Fruit fly (Drosophila melanogaster): ENCODE data around the gene Gbeta13F.

Gene Gbeta13F

DNA sequence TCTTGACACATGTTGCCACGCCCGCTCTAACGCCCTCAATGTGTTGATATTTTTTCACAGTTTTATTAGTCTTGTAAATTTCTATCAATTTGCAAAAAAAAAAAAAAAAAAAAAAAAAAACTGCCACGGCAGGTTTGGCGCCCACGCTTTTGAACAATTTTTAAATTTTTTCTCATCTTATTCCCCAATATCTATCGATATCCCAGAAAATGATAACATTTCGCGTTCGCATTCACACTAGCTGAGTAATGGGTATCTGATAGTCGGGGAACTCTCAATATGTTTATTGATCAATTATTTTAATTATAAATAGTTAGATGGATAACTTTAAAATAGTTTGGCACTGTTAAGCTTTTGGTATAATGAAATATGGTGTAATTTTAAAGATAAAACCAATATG lies 18.6 kb upstream of the Gbeta13F start (continued):
- TF ChIP-seq pb (GFP tag; optimal IDR thresholded peaks at IDR 0.05) (no peak), mld (GFP tag; IDR thresholded peaks at IDR 0.05; ENCODE audit: partially characterized antibody) (peak; percentile 98), crol (GFP tag; IDR thresholded peaks at IDR 0.05) (no peak), pzg (GFP tag; optimal IDR thresholded peaks at IDR 0.05) (no peak), C15 (GFP tag; IDR thresholded peaks at IDR 0.05) (no peak), tup (GFP tag; optimal IDR thresholded peaks at IDR 0.05) (no peak), bab2 (GFP tag; optimal IDR thresholded peaks at IDR 0.05) (no peak), CG7963 (GFP tag; IDR thresholded peaks at IDR 0.05; ENCODE audit: partially characterized antibody) (peak; percentile 99), NK7.1 (GFP tag; optimal IDR thresholded peaks at IDR 0.05) (no peak), CG12104 (GFP tag; optimal IDR thresholded peaks at IDR 0.05) (no peak), ken (GFP tag; IDR thresholded peaks at IDR 0.05) (no peak), nerfin-2 (GFP tag; IDR thresholded peaks at IDR 0.05; ENCODE audit: partially characterized antibody) (peak; percentile 96), h (optimal IDR thresholded peaks at IDR 0.05) (no peak), Opbp (GFP tag; IDR thresholded peaks at IDR 0.05; ENCODE audit: partially characterized antibody) (peak; percentile 96; the same call in 2 of the 3 replicates), CG17612 (GFP tag; IDR thresholded peaks at IDR 0.05) (no peak), Eip74EF (GFP tag; optimal IDR thresholded peaks at IDR 0.05) (no peak), CG6854 (GFP tag; optimal IDR thresholded peaks at IDR 0.05) (no peak), vnd (GFP tag; IDR thresholded peaks at IDR 0.05; ENCODE audit: partially characterized antibody) (peak; percentile 94), CG12942 (GFP tag; optimal IDR thresholded peaks at IDR 0.05) (no peak), CG3065 (GFP tag; optimal IDR thresholded peaks at IDR 0.05) (no peak), NfI (GFP tag; optimal IDR thresholded peaks at IDR 0.05) (no peak), CG2202 (tag; optimal IDR thresholded peaks at IDR 0.05) (no peak), CG8765 (GFP tag; IDR thresholded peaks at IDR 0.05) (no peak), pros (GFP tag; optimal IDR thresholded peaks at IDR 0.05) (no peak), CG13424 (tag; optimal IDR thresholded peaks at IDR 0.05) (no peak), CG3407 (GFP tag; optimal IDR thresholded peaks at IDR 0.05) (no peak), lov (optimal IDR thresholded peaks at IDR 0.05) (no peak), lov (GFP tag; IDR thresholded peaks at IDR 0.05) (no peak), CG34376 (GFP tag; optimal IDR thresholded peaks at IDR 0.05) (no peak), ase (GFP tag; IDR thresholded peaks at IDR 0.05) (no peak), CG6175 (GFP tag; IDR thresholded peaks at IDR 0.05) (no peak), Scr (GFP tag; IDR thresholded peaks at IDR 0.05; ENCODE audit: partially characterized antibody) (peak; percentile 76), eyg (GFP tag; optimal IDR thresholded peaks at IDR 0.05) (no peak), mam (GFP tag; optimal IDR thresholded peaks at IDR 0.05) (no peak), Hr39 (optimal IDR thresholded peaks at IDR 0.05) (no peak), onecut (GFP tag; IDR thresholded peaks at IDR 0.05) (no peak), CG12659 (GFP tag; optimal IDR thresholded peaks at IDR 0.05) (no peak), CG2120 (GFP tag; optimal IDR thresholded peaks at IDR 0.05) (no peak), lab (GFP tag; optimal IDR thresholded peaks at IDR 0.05) (no peak), sens (GFP tag) (no peak), CG4424 (GFP tag; optimal IDR thresholded peaks at IDR 0.05) (no peak), dati (GFP tag; IDR thresholded peaks at IDR 0.05) (no peak), D19B (GFP tag; optimal IDR thresholded peaks at IDR 0.05) (peak; percentile 81), odd (GFP tag; optimal IDR thresholded peaks at IDR 0.05) (no peak), Pdp1 (GFP tag; optimal IDR thresholded peaks at IDR 0.05) (no peak), E2f2 (GFP tag; IDR thresholded peaks at IDR 0.05) (peak; percentile 72), CG11085 (GFP tag; IDR thresholded peaks at IDR 0.05) (no peak), CG7556 (GFP tag; optimal IDR thresholded peaks at IDR 0.05) (no peak), CG1529 (GFP tag; optimal IDR thresholded peaks at IDR 0.05) (no peak), CG11560 (tag; IDR thresholded peaks at IDR 0.05) (no peak), CG8281 (tag; optimal IDR thresholded peaks at IDR 0.05) (no peak), knrl (GFP tag; IDR thresholded peaks at IDR 0.05; ENCODE audit: partially characterized antibody) (peak; percentile 64; the same call in 2 of the 3 replicates)

Measured in whole organism, embryonic.